Worm (Caenorhabditis elegans) whole organism, late embryonic: Measurements from ENCODE around the gene cyp-35C1.

Experiments used
- ama-1 ChIP-seq: fragments of 150-350 bp; optimal IDR thresholded peaks from 2 replicates; lab custom pipeline; 2014
- ceh-18 ChIP-seq: sonication (generic microtip); optimal IDR thresholded peaks from 2 replicates; lab custom pipeline; 2016; ENCODE audit warnings: missing genetic modification characterization, missing compliant biosample characterization
- ceh-24 ChIP-seq: sonication (generic microtip); optimal IDR thresholded peaks from 2 replicates; lab custom pipeline; 2016; ENCODE audit warnings: mild to moderate bottlenecking, missing genetic modification characterization, missing compliant biosample characterization
- dve-1 ChIP-seq: sonication (generic microtip); optimal IDR thresholded peaks from 2 replicates; lab custom pipeline; 2017; ENCODE audit warnings: antibody characterized with exemption, mild to moderate bottlenecking, missing genetic modification characterization, missing compliant biosample characterization
- fkh-10 ChIP-seq: fragments of 150-350 bp; optimal IDR thresholded peaks from 2 replicates; lab custom pipeline; 2014; ENCODE audit warnings: missing biosample characterization, missing genetic modification reagents, missing genetic modification characterization
- nhr-11 ChIP-seq: fragments of 150-350 bp; optimal IDR thresholded peaks from 2 replicates; lab custom pipeline; 2014; ENCODE audit warnings: missing biosample characterization, missing genetic modification characterization

DNA sequence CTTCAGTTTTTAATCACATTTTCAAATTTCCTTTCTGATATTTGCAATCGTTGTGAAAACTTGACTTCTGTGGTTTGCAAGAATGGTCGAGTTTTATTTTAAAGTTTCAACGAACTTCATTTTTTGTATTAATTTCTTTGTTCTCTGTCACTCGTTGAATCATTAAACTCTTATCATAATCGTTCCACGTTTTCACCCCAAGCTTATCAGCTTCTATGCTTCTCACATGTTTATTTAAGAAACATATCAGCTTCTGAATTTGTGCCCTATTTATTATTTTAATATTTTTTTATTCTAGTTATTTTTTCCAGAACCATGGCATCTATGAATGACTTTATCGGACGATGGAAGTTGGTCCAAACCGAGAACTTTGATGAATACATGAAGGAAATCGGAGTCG is 19.0 kb downstream of the cyp-35C1 start, which contains the start of gene lbp-7:
- TF ChIP-seq ama-1 (lab: Kevin White, UChicago) = no peak
- no peak for TF ChIP-seq dve-1
- TF ChIP-seq fkh-10 = no peak
- TF ChIP-seq ceh-18 (tag; lab: Kevin White, UChicago) = no peak
- TF ChIP-seq nhr-11 (tag; lab: Kevin White, UChicago) = no peak
- TF ChIP-seq ceh-24 (tag; lab: Kevin White, UChicago) = no peak
